Worm (Caenorhabditis elegans) whole organism, L1 larva: ENCODE measurements around the gene his-24.
A peak's percentile ranks its signal among the peaks of the same experiment; 100 is the strongest.
"Not testable (repeated sequence)": the region's sequence is repeated elsewhere in the genome, so short reads cannot be mapped to it uniquely, and the experiment has no call there.

Source experiments
- C04F5.9 ChIP-seq: sonication (generic microtip); optimal IDR thresholded peaks from 2 replicates; lab custom pipeline; 2016; ENCODE audit warnings: missing genetic modification characterization, missing compliant biosample characterization
- C16A3.4 ChIP-seq: fragments of 150-350 bp; optimal IDR thresholded peaks from 2 replicates; lab custom pipeline; 2014; ENCODE audit warnings: missing biosample characterization, missing genetic modification characterization
- F16B12.6 ChIP-seq: fragments of 150-350 bp; optimal IDR thresholded peaks from 2 replicates; lab custom pipeline; 2014; ENCODE audit warnings: missing biosample characterization, missing genetic modification characterization
- aha-1 ChIP-seq: fragments of 150-350 bp; optimal IDR thresholded peaks from 2 replicates; lab custom pipeline; 2014; ENCODE audit warnings: missing biosample characterization, missing genetic modification characterization
- aly-2 ChIP-seq: fragments of 150-350 bp; optimal IDR thresholded peaks from 2 replicates; lab custom pipeline; 2014; ENCODE audit warnings: missing biosample characterization, missing genetic modification characterization
- ama-1 ChIP-seq: fragments of 150-350 bp; optimal IDR thresholded peaks from 2 replicates; lab custom pipeline; 2014
- blmp-1 ChIP-seq: fragments of 150-350 bp; optimal IDR thresholded peaks from 2 replicates; lab custom pipeline; 2014; ENCODE audit warnings: missing biosample characterization, missing genetic modification characterization
- egl-27 ChIP-seq, 2 experiments: fragments of 150-350 bp in 1 of 2; sonication (generic microtip); optimal IDR thresholded peaks; 3 replicates each; lab custom pipeline; 2017 to 2018; ENCODE audit warnings: missing biosample characterization in 2 of 2, missing genetic modification characterization in 2 of 2, missing genetic modification reagents in 2 of 2
- elt-2 ChIP-seq: sonication (generic microtip); optimal IDR thresholded peaks from 2 replicates; lab custom pipeline; 2016; ENCODE audit warnings: missing genetic modification characterization, mild to moderate bottlenecking, inconsistent platforms, missing compliant biosample characterization, missing genetic modification reagents
- elt-3 ChIP-seq, 6 experiments: fragments of 150-350 bp in 1 of 6; sonication (generic microtip); optimal IDR thresholded peaks; 2 replicates each; lab custom pipeline; 2017 to 2018; ENCODE audit warnings: missing biosample characterization in 6 of 6, missing genetic modification characterization in 6 of 6, inconsistent platforms in 1 of 6
- hlh-17 ChIP-seq: fragments of 200-800 bp; sonication (Bioruptor generic); optimal IDR thresholded peaks from 2 replicates; lab custom pipeline; 2018; ENCODE audit warnings: missing genetic modification characterization, mild to moderate bottlenecking, missing compliant biosample characterization, moderate library complexity, borderline replicate concordance
- hlh-4 ChIP-seq: sonication (generic microtip); optimal IDR thresholded peaks from 2 replicates; lab custom pipeline; 2016; ENCODE audit warnings: mild to moderate bottlenecking, missing genetic modification characterization, missing compliant biosample characterization
- isw-1 ChIP-seq: fragments of 200-800 bp; sonication (Bioruptor generic); IDR thresholded peaks from 2 replicates; pipeline ENCODE4 v1.3.6; 2022; ENCODE audit warnings: missing genetic modification characterization, missing compliant biosample characterization
- jun-1 ChIP-seq: fragments of 150-350 bp; optimal IDR thresholded peaks from 2 replicates; lab custom pipeline; 2014; ENCODE audit warnings: missing biosample characterization, missing genetic modification reagents, missing genetic modification characterization
- lin-15B ChIP-seq: fragments of 150-350 bp; sonication (generic microtip); optimal IDR thresholded peaks from 3 replicates; lab custom pipeline; 2014; ENCODE audit warnings: missing biosample characterization, missing genetic modification characterization
- lin-35 ChIP-seq, 2 experiments: fragments of 150-350 bp; optimal IDR thresholded peaks; 2 replicates each; lab custom pipeline; 2014; ENCODE audit warnings: missing biosample characterization in 2 of 2, missing genetic modification characterization in 2 of 2, missing genetic modification reagents in 2 of 2
- lin-39 ChIP-seq: fragments of 150-350 bp; optimal IDR thresholded peaks from 2 replicates; lab custom pipeline; 2014; ENCODE audit warnings: missing biosample characterization, missing genetic modification reagents, missing genetic modification characterization
- lir-3 ChIP-seq: sonication (generic microtip); optimal IDR thresholded peaks from 2 replicates; lab custom pipeline; 2016; ENCODE audit warnings: mild to moderate bottlenecking, missing genetic modification characterization, moderate library complexity, missing compliant biosample characterization; ENCODE audit not compliant: poor library complexity
- mab-9 ChIP-seq: fragments of 200-800 bp; sonication (Bioruptor generic); IDR thresholded peaks from 2 replicates; pipeline ENCODE4 v1.3.6; 2022; ENCODE audit warnings: missing genetic modification reagents, missing genetic modification characterization, missing compliant biosample characterization
- nhr-11 ChIP-seq: fragments of 150-350 bp; optimal IDR thresholded peaks from 2 replicates; lab custom pipeline; 2014; ENCODE audit warnings: missing biosample characterization, missing genetic modification characterization
- nhr-12 ChIP-seq: sonication (generic microtip); optimal IDR thresholded peaks from 2 replicates; lab custom pipeline; 2017; ENCODE audit warnings: missing biosample characterization, missing genetic modification characterization
- nhr-19 ChIP-seq: fragments of 200-800 bp; sonication (Bioruptor generic); conservative IDR thresholded peaks from 2 replicates; pipeline ENCODE4 v1.3.6; 2022; ENCODE audit warnings: missing genetic modification characterization, missing compliant biosample characterization
- nhr-20 ChIP-seq: sonication (generic microtip); optimal IDR thresholded peaks from 2 replicates; lab custom pipeline; 2016; ENCODE audit warnings: mild to moderate bottlenecking, missing genetic modification characterization, missing compliant biosample characterization
- nhr-237 ChIP-seq: fragments of 150-350 bp; optimal IDR thresholded peaks from 2 replicates; lab custom pipeline; 2014; ENCODE audit warnings: missing biosample characterization, missing genetic modification characterization
- nhr-28 ChIP-seq: fragments of 150-350 bp; optimal IDR thresholded peaks from 2 replicates; lab custom pipeline; 2014; ENCODE audit warnings: missing biosample characterization, missing genetic modification characterization
- nhr-77 ChIP-seq: fragments of 150-350 bp; optimal IDR thresholded peaks from 2 replicates; lab custom pipeline; 2014; ENCODE audit warnings: missing biosample characterization, missing genetic modification characterization
- nhr-84 ChIP-seq: sonication (generic microtip); optimal IDR thresholded peaks from 2 replicates; lab custom pipeline; 2017; ENCODE audit warnings: missing biosample characterization, missing genetic modification characterization
- pax-3 ChIP-seq: fragments of 200-800 bp; sonication (Bioruptor generic); optimal IDR thresholded peaks from 2 replicates; lab custom pipeline; 2018; ENCODE audit warnings: mild to moderate bottlenecking, missing genetic modification characterization, moderate library complexity, missing compliant biosample characterization
- pqm-1 ChIP-seq: sonication (generic microtip); optimal IDR thresholded peaks from 3 replicates; lab custom pipeline; 2017; ENCODE audit warnings: missing biosample characterization, missing genetic modification characterization
- snpc-4 ChIP-seq: fragments of 150-350 bp; optimal IDR thresholded peaks from 2 replicates; lab custom pipeline; 2014; ENCODE audit warnings: missing biosample characterization, missing genetic modification characterization
- sptf-1 ChIP-seq: fragments of 150-350 bp; optimal IDR thresholded peaks from 2 replicates; lab custom pipeline; 2014; ENCODE audit warnings: missing biosample characterization, missing genetic modification characterization
- tbx-2 ChIP-seq: sonication (generic microtip); optimal IDR thresholded peaks from 2 replicates; lab custom pipeline; 2016; ENCODE audit warnings: missing genetic modification characterization, missing compliant biosample characterization
- unc-130 ChIP-seq: fragments of 150-350 bp; optimal IDR thresholded peaks from 2 replicates; lab custom pipeline; 2017; ENCODE audit warnings: missing biosample characterization, missing genetic modification characterization, inconsistent platforms
- unc-30 ChIP-seq: sonication (generic microtip); optimal IDR thresholded peaks from 2 replicates; lab custom pipeline; 2017; ENCODE audit warnings: missing biosample characterization, missing genetic modification characterization
- unc-62 ChIP-seq: fragments of 150-350 bp; optimal IDR thresholded peaks from 2 replicates; lab custom pipeline; 2014; ENCODE audit warnings: missing biosample characterization, missing genetic modification reagents, missing genetic modification characterization
- unc-86 ChIP-seq: sonication (generic microtip); optimal IDR thresholded peaks from 2 replicates; lab custom pipeline; 2016; ENCODE audit warnings: missing genetic modification characterization, missing compliant biosample characterization
- zag-1 ChIP-seq: fragments of 150-350 bp; optimal IDR thresholded peaks from 2 replicates; lab custom pipeline; 2014; ENCODE audit warnings: missing biosample characterization, missing genetic modification characterization
- ztf-11 ChIP-seq, 2 experiments: sonication (generic microtip); optimal IDR thresholded peaks; 2 replicates each; lab custom pipeline; 2016 to 2017; ENCODE audit warnings: missing genetic modification characterization in 2 of 2, missing biosample characterization in 1 of 2, missing compliant biosample characterization in 1 of 2
- ztf-4 ChIP-seq: fragments of 150-350 bp; optimal IDR thresholded peaks from 2 replicates; lab custom pipeline; 2014; ENCODE audit warnings: missing biosample characterization, missing genetic modification characterization

his-24 gene

DNA sequence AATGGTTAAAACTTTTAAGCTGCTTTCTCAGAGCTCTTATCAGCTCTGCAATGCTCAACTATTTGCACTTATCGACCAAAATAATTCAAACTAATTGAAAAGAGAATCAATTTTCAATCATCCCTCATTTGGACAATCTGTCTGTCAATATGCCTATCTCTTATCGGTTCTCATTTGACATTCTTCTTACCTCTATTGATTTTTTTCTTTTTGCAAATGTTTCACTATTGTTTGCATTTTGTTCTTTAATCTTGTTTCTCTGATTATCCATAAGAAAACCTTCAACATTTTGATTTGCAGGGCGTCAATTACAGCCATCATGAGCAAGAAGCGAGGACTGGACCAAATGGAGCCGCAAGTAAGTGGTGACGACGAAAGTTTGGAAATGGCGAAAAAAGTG is 26.7 kb downstream of the his-24 start, which contains the start of gene D1025.10:
Gene D1025.10, plus strand, starts transcription at position 301 of the 400 bp plus-strand sequence.
- TF ChIP-seq sptf-1 (tag; lab: Kevin White, UChicago) (no peak), unc-30 (tag; lab: Kevin White, UChicago) (no peak), lin-39 (no peak), ztf-11 (tag; optimal IDR thresholded peaks at IDR 0.05; lab: Kevin White, UChicago) (no peak), egl-27 (tag; optimal IDR thresholded peaks at IDR 0.05; lab: Kevin White, UChicago) (no peak)
- TF ChIP-seq, all 84 proteins: peak for 0

DNA sequence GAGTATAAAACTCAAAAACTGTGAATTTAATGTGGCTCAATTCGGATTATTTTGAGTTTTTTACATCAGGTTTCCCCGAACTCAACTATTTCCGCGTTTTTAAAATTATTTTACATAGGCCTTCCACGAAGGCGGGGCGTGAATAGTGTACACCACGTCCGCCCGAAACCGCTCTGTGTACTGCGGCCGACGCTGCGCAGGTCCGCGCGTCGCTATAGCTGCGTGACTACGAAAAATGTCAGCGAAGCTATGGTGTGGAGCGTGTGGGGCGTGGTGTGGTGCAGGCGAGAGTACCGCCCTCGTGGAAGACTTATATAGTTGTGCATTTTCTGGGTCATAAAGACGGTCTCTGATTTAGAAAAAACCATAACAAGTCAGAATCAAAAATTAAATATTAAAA is 27.9 kb downstream of the his-24 start:
- TF ChIP-seq snpc-4 (tag; lab: Kevin White, UChicago) (peak; percentile 12), zag-1 (tag; lab: Kevin White, UChicago) (no peak)

DNA sequence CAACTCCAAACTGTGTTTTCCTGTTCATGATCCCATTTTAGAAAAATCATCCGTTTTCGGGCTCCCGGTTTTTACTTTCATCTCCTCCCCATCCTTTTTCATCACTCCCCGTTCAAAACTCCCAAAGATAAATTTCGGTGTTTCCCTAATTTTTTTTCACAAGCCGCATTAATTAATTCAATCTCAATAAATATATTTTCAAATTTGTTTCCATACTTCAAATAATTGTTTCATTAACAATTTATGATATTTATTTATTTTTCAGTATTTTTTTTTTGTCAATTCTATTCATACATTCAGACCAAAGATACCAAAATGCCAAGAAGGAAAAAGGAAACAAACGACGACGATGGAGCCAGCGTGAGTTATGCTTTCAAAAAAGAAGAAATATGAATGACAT is 30.6 kb downstream of the his-24 start, which contains the start of gene D1025.1:
Gene D1025.1, plus strand, starts transcription at position 301 of the 400 bp plus-strand sequence.
- TF ChIP-seq C16A3.4 (tag; lab: Kevin White, UChicago) (no peak), unc-130 (tag; lab: Kevin White, UChicago) (no peak), nhr-12 (tag; lab: Kevin White, UChicago) (no peak), sptf-1 (tag; lab: Kevin White, UChicago) (no peak), C04F5.9 (tag; lab: Kevin White, UChicago) (no peak), tbx-2 (no peak), lir-3 (no peak), zag-1 (tag; lab: Kevin White, UChicago) (no peak), nhr-19 (no peak), unc-86 (tag; lab: Kevin White, UChicago) (no peak), hlh-4 (tag; lab: Kevin White, UChicago) (no peak), ama-1 (no peak), ztf-4 (tag; lab: Kevin White, UChicago) (no peak), F16B12.6 (tag; lab: Kevin White, UChicago) (no peak), unc-62 (GFP tag; lab: Kevin White, UChicago) (no peak), nhr-237 (no peak), nhr-77 (tag; lab: Kevin White, UChicago) (no peak), nhr-20 (no peak), lin-35 (GFP tag; optimal IDR thresholded peaks at IDR 0.05; lab: Kevin White, UChicago) (no peak), hlh-17 (no peak)

DNA sequence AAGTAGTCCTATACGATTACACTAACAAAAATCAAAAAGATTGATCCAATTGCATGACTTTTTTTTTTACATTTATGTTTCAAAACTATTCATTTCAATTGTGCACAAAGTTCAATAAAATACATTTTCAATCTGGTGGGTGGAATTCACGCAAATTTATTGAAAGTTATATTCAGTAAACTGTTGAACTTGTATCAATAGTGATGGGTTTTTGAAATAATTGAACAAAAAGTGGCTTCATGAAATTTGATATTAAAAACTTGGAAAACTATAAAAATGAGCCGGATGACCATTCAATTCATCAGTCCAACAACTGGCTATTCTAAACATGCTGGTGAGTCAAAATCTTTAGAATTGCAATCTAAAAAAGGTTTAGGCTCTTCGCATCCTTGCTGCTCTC is 33.4 kb downstream of the his-24 start, which contains the start of gene nspc-16:
Gene nspc-16, plus strand, starts transcription at position 301 of the 400 bp plus-strand sequence.
- TF ChIP-seq lin-15B (tag; lab: Kevin White, UChicago) (no peak), nhr-84 (tag; lab: Kevin White, UChicago) (no peak), isw-1 (GFP tag; lab: Robert Waterston, UW) (no peak), elt-2 (no peak), pax-3 (tag; lab: Kevin White, UChicago) (no peak), nhr-11 (tag; lab: Kevin White, UChicago) (no peak), aly-2 (tag; lab: Kevin White, UChicago) (no peak), lin-39 (no peak), hlh-4 (tag; lab: Kevin White, UChicago) (no peak), elt-3 (tag; optimal IDR thresholded peaks at IDR 0.05; lab: Kevin White, UChicago) (no peak), jun-1 (tag; lab: Kevin White, UChicago) (no peak), unc-130 (tag; lab: Kevin White, UChicago) (no peak), ztf-4 (tag; lab: Kevin White, UChicago) (no peak), hlh-17 (no peak), aha-1 (tag; lab: Kevin White, UChicago) (no peak), mab-9 (GFP tag; lab: Robert Waterston, UW) (no peak), blmp-1 (no peak)

DNA sequence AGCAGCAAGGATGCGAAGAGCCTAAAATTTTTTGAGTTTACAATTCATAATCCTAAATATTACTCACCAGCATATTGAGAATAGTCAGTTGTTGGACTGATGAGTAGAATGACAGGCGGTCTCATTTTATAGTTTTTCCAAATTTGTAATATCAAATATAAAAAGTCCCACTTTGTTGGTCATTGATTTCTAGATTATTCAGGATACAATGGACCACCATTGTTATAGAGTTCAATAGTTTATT is 35.1 kb downstream of the his-24 start, which contains the start of gene nspc-17:
Gene nspc-17, minus strand, starts transcription at position 101 of the 244 bp plus-strand sequence.
- not testable (repeated sequence) for TF ChIP-seq unc-62 (GFP tag; lab: Kevin White, UChicago); nhr-28; pqm-1
